Worm (Caenorhabditis elegans) whole organism, L4 larva: ENCODE data around the gene dohh-1.
A peak's percentile ranks its signal among the peaks of the same experiment; 100 is the strongest.

Experiments used
- F26F4.8 ChIP-seq: fragments of 200-800 bp; sonication (Bioruptor generic); conservative IDR thresholded peaks from 2 replicates; pipeline ENCODE4 v1.3.6; 2022; ENCODE audit warnings: missing genetic modification characterization, missing compliant biosample characterization
- F37D6.2 ChIP-seq: sonication (generic microtip); optimal IDR thresholded peaks from 2 replicates; lab custom pipeline; 2016; ENCODE audit warnings: mild to moderate bottlenecking, missing genetic modification characterization, missing compliant biosample characterization
- F44E2.7 ChIP-seq: fragments of 200-800 bp; sonication (Bioruptor generic); IDR thresholded peaks from 2 replicates; pipeline ENCODE4 v2.1.2; 2022; ENCODE audit warnings: missing genetic modification characterization, missing compliant biosample characterization
- Y75B8A.6 ChIP-seq: fragments of 200-800 bp; sonication (Bioruptor generic); IDR thresholded peaks from 2 replicates; pipeline ENCODE4 v1.3.6; 2022; ENCODE audit warnings: missing genetic modification reagents, missing genetic modification characterization, missing compliant biosample characterization
- aha-1 ChIP-seq: fragments of 150-350 bp; peaks from one replicate; lab custom pipeline; 2014; ENCODE audit warnings: missing biosample characterization, missing genetic modification characterization
- aly-2 ChIP-seq: sonication (generic microtip); optimal IDR thresholded peaks from 2 replicates; lab custom pipeline; 2018; ENCODE audit warnings: missing biosample characterization, missing genetic modification characterization
- arid-1 ChIP-seq: fragments of 200-800 bp; sonication (Bioruptor generic); conservative IDR thresholded peaks from 2 replicates; pipeline ENCODE4 v1.3.6; 2022; ENCODE audit warnings: missing genetic modification reagents, missing genetic modification characterization, missing compliant biosample characterization
- attf-4 ChIP-seq: sonication (generic microtip); optimal IDR thresholded peaks from 3 replicates; lab custom pipeline; 2017; ENCODE audit warnings: missing biosample characterization, missing genetic modification characterization
- ceh-28 ChIP-seq: fragments of 150-350 bp; optimal IDR thresholded peaks from 2 replicates; lab custom pipeline; 2014; ENCODE audit warnings: missing biosample characterization, missing genetic modification reagents, missing genetic modification characterization
- ceh-82 ChIP-seq: sonication (generic microtip); optimal IDR thresholded peaks from 2 replicates; lab custom pipeline; 2017; ENCODE audit warnings: missing biosample characterization, missing genetic modification characterization
- cey-2 ChIP-seq: sonication (generic microtip); optimal IDR thresholded peaks from 3 replicates; lab custom pipeline; 2017; ENCODE audit warnings: missing genetic modification characterization, mild to moderate bottlenecking, missing compliant biosample characterization, antibody characterized with exemption, borderline replicate concordance; ENCODE audit not compliant: insufficient read depth
- ctbp-1 ChIP-seq: fragments of 200-800 bp; sonication (Bioruptor generic); IDR thresholded peaks from 2 replicates; pipeline ENCODE4 v1.3.6; 2022; ENCODE audit warnings: missing genetic modification reagents, missing genetic modification characterization, missing compliant biosample characterization
- daf-16 ChIP-seq, 3 experiments: sonication (generic microtip); optimal IDR thresholded peaks; 2 replicates each; lab custom pipeline; 2016 to 2017; ENCODE audit warnings: missing genetic modification characterization in 3 of 3, missing genetic modification reagents in 3 of 3, mild to moderate bottlenecking in 2 of 3, missing compliant biosample characterization in 2 of 3, missing biosample characterization in 1 of 3, moderate library complexity in 1 of 3
- dmd-9 ChIP-seq: fragments of 200-800 bp; sonication (Bioruptor generic); IDR thresholded peaks from 2 replicates; pipeline ENCODE4 v1.3.6; 2022; ENCODE audit warnings: missing genetic modification reagents, missing genetic modification characterization, missing compliant biosample characterization
- dve-1 ChIP-seq: sonication (generic microtip); optimal IDR thresholded peaks from 2 replicates; lab custom pipeline; 2017; ENCODE audit warnings: antibody characterized with exemption, mild to moderate bottlenecking, missing genetic modification characterization, missing compliant biosample characterization; ENCODE audit not compliant: insufficient read depth
- egl-43 ChIP-seq: fragments of 200-800 bp; sonication (Bioruptor generic); IDR thresholded peaks from 2 replicates; pipeline ENCODE4 v1.3.6; 2022; ENCODE audit warnings: missing genetic modification reagents, missing genetic modification characterization, missing compliant biosample characterization
- fkh-10 ChIP-seq: fragments of 150-350 bp; optimal IDR thresholded peaks from 2 replicates; lab custom pipeline; 2014; ENCODE audit warnings: missing biosample characterization, missing genetic modification reagents, missing genetic modification characterization
- gei-8 ChIP-seq: fragments of 200-800 bp; sonication (Bioruptor generic); optimal IDR thresholded peaks from 2 replicates; lab custom pipeline; 2018; ENCODE audit warnings: mild to moderate bottlenecking, missing genetic modification characterization, missing compliant biosample characterization
- hmg-1.1 ChIP-seq: fragments of 200-800 bp; sonication (Bioruptor generic); IDR thresholded peaks from 2 replicates; pipeline ENCODE4 v1.3.6; 2022; ENCODE audit warnings: missing genetic modification reagents, missing genetic modification characterization, missing compliant biosample characterization
- lim-7 ChIP-seq: fragments of 200-800 bp; sonication (Bioruptor generic); IDR thresholded peaks from 2 replicates; pipeline ENCODE4 v1.3.6; 2022; ENCODE audit warnings: missing genetic modification characterization, missing compliant biosample characterization
- lin-13 ChIP-seq: fragments of 150-350 bp; optimal IDR thresholded peaks from 2 replicates; lab custom pipeline; 2014; ENCODE audit warnings: missing biosample characterization, missing genetic modification reagents, missing genetic modification characterization
- lin-38 ChIP-seq: fragments of 200-800 bp; sonication (Bioruptor generic); IDR thresholded peaks from 2 replicates; pipeline ENCODE4 v1.3.6; 2022; ENCODE audit warnings: missing genetic modification reagents, missing genetic modification characterization, missing compliant biosample characterization
- lsy-2 ChIP-seq, 2 experiments: fragments of 150-350 bp in 1 of 2; sonication (generic microtip) in 1 of 2; optimal IDR thresholded peaks; 2 replicates each; lab custom pipeline; 2014 to 2017; ENCODE audit warnings: missing biosample characterization in 2 of 2, missing genetic modification characterization in 2 of 2
- madf-5 ChIP-seq, 2 experiments: fragments of 200-800 bp; sonication (Bioruptor generic); IDR thresholded peaks; 2 replicates each; pipeline ENCODE4 v1.3.6; 2022; ENCODE audit warnings: missing compliant biosample characterization in 2 of 2, missing genetic modification characterization in 2 of 2
- mdl-1 ChIP-seq, 2 experiments: fragments of 150-350 bp in 1 of 2; sonication (generic microtip) in 1 of 2; optimal IDR thresholded peaks; 2 replicates each; lab custom pipeline; 2014 to 2017; ENCODE audit warnings: missing biosample characterization in 2 of 2, missing genetic modification characterization in 2 of 2
- mdt-29 ChIP-seq: fragments of 200-800 bp; sonication (Bioruptor generic); IDR thresholded peaks from 2 replicates; pipeline ENCODE4 v1.3.6; 2022; ENCODE audit warnings: missing genetic modification reagents, missing genetic modification characterization, missing compliant biosample characterization
- mes-2 ChIP-seq: sonication (generic microtip); optimal IDR thresholded peaks from 2 replicates; lab custom pipeline; 2016; ENCODE audit warnings: missing genotype, mild to moderate bottlenecking, missing genetic modification characterization, missing compliant biosample characterization; ENCODE audit not compliant: poor library complexity, severe bottlenecking
- mxl-2 ChIP-seq: fragments of 200-800 bp; sonication (Bioruptor generic); conservative IDR thresholded peaks from 2 replicates; pipeline ENCODE4 v1.3.6; 2022; ENCODE audit warnings: missing genetic modification reagents, missing genetic modification characterization, missing compliant biosample characterization
- nhr-11 ChIP-seq: fragments of 150-350 bp; optimal IDR thresholded peaks from 2 replicates; lab custom pipeline; 2014; ENCODE audit warnings: missing biosample characterization, missing genetic modification characterization
- nhr-111 ChIP-seq: fragments of 200-800 bp; sonication (Bioruptor generic); optimal IDR thresholded peaks from 2 replicates; lab custom pipeline; 2018; ENCODE audit warnings: mild to moderate bottlenecking, missing genetic modification characterization, missing compliant biosample characterization
- nhr-25 ChIP-seq: sonication (generic microtip); optimal IDR thresholded peaks from 2 replicates; lab custom pipeline; 2017; ENCODE audit warnings: missing genetic modification characterization, mild to moderate bottlenecking, missing compliant biosample characterization, antibody characterized with exemption, moderate library complexity, borderline replicate concordance; ENCODE audit not compliant: insufficient read depth
- nhr-76 ChIP-seq: fragments of 150-350 bp; optimal IDR thresholded peaks from 2 replicates; lab custom pipeline; 2014; ENCODE audit warnings: missing biosample characterization, missing genetic modification characterization
- nhr-77 ChIP-seq: fragments of 150-350 bp; optimal IDR thresholded peaks from 2 replicates; lab custom pipeline; 2014; ENCODE audit warnings: missing biosample characterization, missing genetic modification characterization
- pha-4 ChIP-seq, 2 experiments: fragments of 150-350 bp in 1 of 2; fragments of 200-800 bp in 1 of 2; sonication (Bioruptor generic) in 1 of 2; IDR thresholded peaks in 1 of 2; optimal IDR thresholded peaks in 1 of 2; 2 replicates each; pipeline versions ENCODE4 v1.3.6 to Lab custom; 2014 to 2022; ENCODE audit warnings: missing genetic modification characterization in 2 of 2, missing genetic modification reagents in 2 of 2, missing biosample characterization in 1 of 2, missing compliant biosample characterization in 1 of 2
- php-3 ChIP-seq: fragments of 200-800 bp; sonication (Bioruptor generic); IDR thresholded peaks from 2 replicates; pipeline ENCODE4 v1.3.6; 2022; ENCODE audit warnings: missing genetic modification reagents, missing genetic modification characterization, missing compliant biosample characterization
- pqm-1 ChIP-seq: sonication (generic microtip); optimal IDR thresholded peaks from 2 replicates; lab custom pipeline; 2017; ENCODE audit warnings: missing biosample characterization, missing genetic modification characterization
- set-16 ChIP-seq: fragments of 200-800 bp; sonication (Bioruptor generic); IDR thresholded peaks from 2 replicates; pipeline ENCODE4 v1.3.6; 2022; ENCODE audit warnings: missing genetic modification reagents, missing genetic modification characterization, missing compliant biosample characterization
- snpc-4 ChIP-seq: fragments of 150-350 bp; optimal IDR thresholded peaks from 2 replicates; lab custom pipeline; 2014; ENCODE audit warnings: missing biosample characterization, missing genetic modification characterization
- spr-1 ChIP-seq: sonication (generic microtip); optimal IDR thresholded peaks from 2 replicates; lab custom pipeline; 2016; ENCODE audit warnings: mild to moderate bottlenecking, missing genetic modification characterization, missing compliant biosample characterization
- spr-3 ChIP-seq: fragments of 200-800 bp; sonication (Bioruptor generic); optimal IDR thresholded peaks from 2 replicates; lab custom pipeline; 2018; ENCODE audit warnings: mild to moderate bottlenecking, missing genetic modification characterization, missing compliant biosample characterization
- tra-1 ChIP-seq: fragments of 200-800 bp; sonication (Bioruptor generic); IDR thresholded peaks from 2 replicates; pipeline ENCODE4 v1.3.6; 2022; ENCODE audit warnings: missing genetic modification reagents, missing genetic modification characterization, missing compliant biosample characterization
- unc-130 ChIP-seq: sonication (generic microtip); optimal IDR thresholded peaks from 2 replicates; lab custom pipeline; 2016; ENCODE audit warnings: missing genetic modification reagents, missing genetic modification characterization, missing compliant biosample characterization
- unc-39 ChIP-seq: sonication (generic microtip); optimal IDR thresholded peaks from 2 replicates; lab custom pipeline; 2017; ENCODE audit warnings: missing biosample characterization, missing genetic modification characterization
- unc-62 ChIP-seq, 3 experiments: fragments of 150-350 bp in 1 of 3; sonication (generic microtip); optimal IDR thresholded peaks in 2 of 3; peaks in 1 of 3; 1 replicate in 1 of 3; 2 replicates in 2 of 3; lab custom pipeline; 2014 to 2017; ENCODE audit warnings: missing biosample characterization in 3 of 3, missing genetic modification characterization in 3 of 3, missing genetic modification reagents in 3 of 3, missing genotype in 1 of 3
- zag-1 ChIP-seq: fragments of 150-350 bp; optimal IDR thresholded peaks from 2 replicates; lab custom pipeline; 2014; ENCODE audit warnings: missing biosample characterization, missing genetic modification characterization
- zfp-2 ChIP-seq: sonication (generic microtip); optimal IDR thresholded peaks from 2 replicates; lab custom pipeline; 2016; ENCODE audit warnings: mild to moderate bottlenecking, missing genetic modification characterization, missing compliant biosample characterization
- zip-2 ChIP-seq: fragments of 150-350 bp; optimal IDR thresholded peaks from 2 replicates; lab custom pipeline; 2014; ENCODE audit warnings: missing biosample characterization, missing genetic modification characterization
- ztf-7 ChIP-seq: fragments of 150-350 bp; optimal IDR thresholded peaks from 2 replicates; lab custom pipeline; 2014; ENCODE audit warnings: missing biosample characterization, missing genetic modification characterization

The dohh-1 gene

ce11 chrII:10541923-10542486 lies 37.8 kb upstream of the dohh-1 start, which contains the start of gene pro-1 (continued):
- TF ChIP-seq lim-7 (GFP tag; lab: Robert Waterston, UW) (peak; percentile 70; the same call in 1 of the 2 replicates), aly-2 (no peak), mes-2 (tag; lab: Kevin White, UChicago) (peak; percentile 79), zip-2 (peak; percentile 61), spr-3 (GFP tag; lab: Kevin White, UChicago) (peak; percentile 48), F26F4.8 (GFP tag; lab: Robert Waterston, UW) (no peak), ceh-82 (tag; lab: Kevin White, UChicago) (no peak), ceh-28 (tag; lab: Kevin White, UChicago) (peak; percentile 52), pqm-1 (tag; lab: Kevin White, UChicago) (no peak), nhr-76 (tag; lab: Kevin White, UChicago) (no peak), aha-1 (no peak), dve-1 (tag; lab: Kevin White, UChicago) (peak; percentile 90), arid-1 (GFP tag; lab: Robert Waterston, UW) (peak; percentile 92), F37D6.2 (tag; lab: Kevin White, UChicago) (peak; percentile 66), nhr-77 (peak; percentile 72), unc-62 (GFP tag; optimal IDR thresholded peaks at IDR 0.05 in 1 of 2; lab: Kevin White, UChicago) (peak in 1 of 2 experiments; percentile 90), unc-62 (tag; optimal IDR thresholded peaks at IDR 0.05; lab: Kevin White, UChicago) (no peak), unc-130 (GFP tag; lab: Kevin White, UChicago) (no peak), lin-13 (GFP tag; lab: Kevin White, UChicago) (peak; percentile 6), nhr-111 (peak; percentile 79), zag-1 (tag; lab: Kevin White, UChicago) (no peak), pha-4 (GFP tag; IDR thresholded peaks at IDR 0.05; lab: Robert Waterston, UW) (peak; percentile 87), pha-4 (tag; optimal IDR thresholded peaks at IDR 0.05; lab: Kevin White, UChicago) (peak; percentile 32), spr-1 (no peak), zfp-2 (tag; lab: Kevin White, UChicago) (no peak), attf-4 (no peak), daf-16 (GFP tag; optimal IDR thresholded peaks at IDR 0.05; lab: Kevin White, UChicago) (peak in 1 of 2 experiments; percentile 37), daf-16 (tag; optimal IDR thresholded peaks at IDR 0.05; lab: Kevin White, UChicago) (peak; percentile 87), gei-8 (GFP tag; lab: Kevin White, UChicago) (peak; percentile 12), ztf-7 (peak; percentile 20), snpc-4 (no peak), Y75B8A.6 (peak; percentile 45; the same call in 1 of the 2 replicates), F44E2.7 (no peak), nhr-11 (tag; lab: Kevin White, UChicago) (peak; percentile 61), unc-39 (tag; lab: Kevin White, UChicago) (no peak), set-16 (GFP tag; lab: Robert Waterston, UW) (0 out of 2 replicates have a peak, but pooled peaks have one; percentile 7), tra-1 (GFP tag; lab: Robert Waterston, UW) (peak; percentile 65), ctbp-1 (peak; percentile 96), hmg-1.1 (GFP tag; lab: Robert Waterston, UW) (peak; percentile 80), mdt-29 (GFP tag; lab: Robert Waterston, UW) (peak; percentile 89), mdl-1 (tag; optimal IDR thresholded peaks at IDR 0.05; lab: Kevin White, UChicago) (peak; percentile 6 to 13), egl-43 (GFP tag; lab: Robert Waterston, UW) (peak; percentile 92), nhr-25 (tag; lab: Kevin White, UChicago) (peak; percentile 62), madf-5 (GFP tag; IDR thresholded peaks at IDR 0.05; lab: Robert Waterston, UW) (peak; percentile 45 to 73), cey-2 (tag; lab: Kevin White, UChicago) (no peak), lsy-2 (tag; optimal IDR thresholded peaks at IDR 0.05; lab: Kevin White, UChicago) (peak; percentile 47 to 91), dmd-9 (GFP tag; lab: Robert Waterston, UW) (peak; percentile 75; the same call in 1 of the 2 replicates), lin-38 (GFP tag; lab: Robert Waterston, UW) (peak; percentile 84), mxl-2 (GFP tag; lab: Robert Waterston, UW) (no peak), fkh-10 (GFP tag; lab: Kevin White, UChicago) (no peak), php-3 (GFP tag; lab: Robert Waterston, UW) (peak; percentile 80)
